Worm (Caenorhabditis elegans): Measurements from ENCODE around the gene sre-34.

DNA sequence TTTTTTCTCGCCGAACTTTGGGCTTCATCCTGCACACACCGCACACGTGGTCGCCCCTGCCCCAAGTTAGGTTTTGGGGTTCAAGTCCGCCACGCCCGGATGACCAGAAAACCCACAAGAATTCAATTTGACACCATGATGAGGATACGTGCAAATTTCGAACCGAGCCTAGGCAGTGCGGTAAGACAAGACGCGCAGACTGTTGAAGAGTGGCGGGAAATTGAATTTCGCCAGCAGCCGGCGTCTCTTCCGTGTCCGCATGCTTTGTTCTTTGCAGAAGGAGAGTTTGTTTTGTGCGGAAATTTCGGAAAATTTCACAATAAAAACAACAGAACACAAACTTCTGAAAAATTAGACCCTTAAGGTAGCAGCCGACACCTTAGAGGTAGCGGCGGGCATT is 50.0 kb downstream of the sre-34 start:
- no peak for TF ChIP-seq ceh-58 (GFP tag; IDR thresholded peaks at IDR 0.05)
- no peak for TF ChIP-seq egrh-3 (GFP tag; IDR thresholded peaks at IDR 0.05)
- no peak for TF ChIP-seq F37B4.10 (GFP tag; IDR thresholded peaks at IDR 0.05)
- no peak for TF ChIP-seq ama-1 (optimal IDR thresholded peaks at IDR 0.05)
- no peak for TF ChIP-seq ama-1 (GFP tag; optimal IDR thresholded peaks at IDR 0.05)
- no peak for TF ChIP-seq pha-4 (tag; optimal IDR thresholded peaks at IDR 0.05)
- no peak for TF ChIP-seq unc-62 (GFP tag; optimal IDR thresholded peaks at IDR 0.05)
